Fruit fly (Drosophila melanogaster) whole organism, prepupa: ENCODE results near the gene CG33689.

Experiments used
- Blimp-1 ChIP-seq: fragments of 200-800 bp; sonication (Bioruptor generic); optimal IDR thresholded peaks from 3 replicates; lab custom pipeline; 2017; ENCODE audit warnings: missing biosample characterization, missing genetic modification characterization, mild to moderate bottlenecking, moderate library complexity, missing genetic modification reagents
- CG10631 ChIP-seq: fragments of 200-800 bp; sonication (Bioruptor generic); optimal IDR thresholded peaks from 2 replicates; lab custom pipeline; 2016; ENCODE audit warnings: missing biosample characterization, missing genetic modification characterization
- CG10669 ChIP-seq: fragments of 200-800 bp; sonication (Bioruptor generic); optimal IDR thresholded peaks from 3 replicates; lab custom pipeline; 2018; ENCODE audit warnings: missing biosample characterization, mild to moderate bottlenecking, missing genetic modification characterization, moderate library complexity
- CG11294 ChIP-seq: fragments of 200-800 bp; sonication (Bioruptor generic); IDR thresholded peaks from 2 replicates; pipeline ENCODE4 v1.3.6; 2022; ENCODE audit warnings: missing biosample characterization, missing genetic modification characterization
- CG11762 ChIP-seq: fragments of 200-800 bp; sonication (Bioruptor generic); optimal IDR thresholded peaks from 3 replicates; lab custom pipeline; 2016; ENCODE audit warnings: missing biosample characterization, missing genetic modification characterization; ENCODE audit not compliant: insufficient read depth
- CG11902 ChIP-seq: fragments of 200-800 bp; sonication (Bioruptor generic); optimal IDR thresholded peaks from 3 replicates; lab custom pipeline; 2016; ENCODE audit warnings: missing biosample characterization, missing genetic modification characterization
- CG15336 ChIP-seq: fragments of 200-800 bp; sonication (Bioruptor generic); IDR thresholded peaks from 2 replicates; pipeline ENCODE4 v1.3.6; 2022; ENCODE audit warnings: missing biosample characterization, missing genetic modification characterization
- CG1621 ChIP-seq: fragments of 200-800 bp; sonication (Bioruptor generic); optimal IDR thresholded peaks from 3 replicates; lab custom pipeline; 2018; ENCODE audit warnings: missing biosample characterization, mild to moderate bottlenecking, missing genetic modification characterization
- CG31627 ChIP-seq: fragments of 200-800 bp; sonication (Bioruptor generic); optimal IDR thresholded peaks from 3 replicates; lab custom pipeline; 2016; ENCODE audit warnings: missing biosample characterization, missing genetic modification characterization
- CG32006 ChIP-seq: fragments of 200-800 bp; sonication (Bioruptor generic); optimal IDR thresholded peaks from 3 replicates; lab custom pipeline; 2017; ENCODE audit warnings: missing biosample characterization, mild to moderate bottlenecking, missing genetic modification characterization
- CG4318 ChIP-seq: fragments of 200-800 bp; sonication (Bioruptor generic); optimal IDR thresholded peaks from 3 replicates; lab custom pipeline; 2017; ENCODE audit warnings: missing biosample characterization, mild to moderate bottlenecking, missing genetic modification characterization
- CG6163 ChIP-seq: fragments of 200-800 bp; sonication (Bioruptor generic); IDR thresholded peaks from 3 replicates; pipeline ENCODE4 v1.3.6; 2022; ENCODE audit warnings: missing biosample characterization, missing genetic modification characterization
- CG6276 ChIP-seq: fragments of 200-800 bp; sonication (Bioruptor generic); optimal IDR thresholded peaks from 2 replicates; lab custom pipeline; 2017; ENCODE audit warnings: missing biosample characterization, mild to moderate bottlenecking, missing genetic modification characterization
- CG6792 ChIP-seq: fragments of 200-800 bp; sonication (Bioruptor generic); optimal IDR thresholded peaks from 3 replicates; lab custom pipeline; 2016; ENCODE audit warnings: missing biosample characterization, missing genetic modification characterization
- CG6808 ChIP-seq: fragments of 200-800 bp; sonication (Bioruptor generic); optimal IDR thresholded peaks from 3 replicates; lab custom pipeline; 2017; ENCODE audit warnings: missing biosample characterization, missing genetic modification characterization, mild to moderate bottlenecking, moderate library complexity, missing genetic modification reagents
- CG7368 ChIP-seq: fragments of 200-800 bp; sonication (Bioruptor generic); optimal IDR thresholded peaks from 3 replicates; lab custom pipeline; 2016; ENCODE audit warnings: missing biosample characterization, missing genetic modification characterization
- CG8119 ChIP-seq: fragments of 200-800 bp; sonication (Bioruptor generic); IDR thresholded peaks from 3 replicates; pipeline ENCODE4 v1.3.6; 2022; ENCODE audit warnings: missing biosample characterization, missing genetic modification characterization
- CG8632 ChIP-seq: fragments of 200-800 bp; sonication (Bioruptor generic); optimal IDR thresholded peaks from 3 replicates; lab custom pipeline; 2016; ENCODE audit warnings: missing biosample characterization, missing genetic modification characterization
- Eip75B ChIP-seq: fragments of 200-800 bp; sonication (Bioruptor generic); optimal IDR thresholded peaks from 3 replicates; lab custom pipeline; 2016; ENCODE audit warnings: missing biosample characterization, missing genetic modification characterization
- Eip93F ChIP-seq: fragments of 200-800 bp; sonication (Bioruptor generic); optimal IDR thresholded peaks from 2 replicates; lab custom pipeline; 2016; ENCODE audit warnings: missing biosample characterization, mild to moderate bottlenecking, missing genetic modification characterization
- Ets21C ChIP-seq: fragments of 200-800 bp; sonication (Bioruptor generic); optimal IDR thresholded peaks from 3 replicates; lab custom pipeline; 2016; ENCODE audit warnings: missing biosample characterization, missing genetic modification characterization
- Ets96B ChIP-seq: fragments of 200-800 bp; optimal IDR thresholded peaks from 2 replicates; lab custom pipeline; 2019; ENCODE audit warnings: missing biosample characterization, mild to moderate bottlenecking, missing genetic modification characterization, moderate library complexity
- Hr39 ChIP-seq: fragments of 200-800 bp; sonication (Bioruptor generic); optimal IDR thresholded peaks from 2 replicates; lab custom pipeline; 2016; ENCODE audit warnings: missing biosample characterization, missing genetic modification characterization
- Hr4 ChIP-seq: fragments of 200-800 bp; sonication (Bioruptor generic); optimal IDR thresholded peaks from 3 replicates; lab custom pipeline; 2016; ENCODE audit warnings: missing biosample characterization, missing genetic modification characterization
- Lpt ChIP-seq: fragments of 200-800 bp; sonication (Bioruptor generic); optimal IDR thresholded peaks from 3 replicates; lab custom pipeline; 2016; ENCODE audit warnings: missing biosample characterization, missing genetic modification characterization
- Met ChIP-seq: fragments of 200-800 bp; sonication (Bioruptor generic); optimal IDR thresholded peaks from 3 replicates; lab custom pipeline; 2016; ENCODE audit warnings: missing biosample characterization, missing genetic modification characterization
- Smox ChIP-seq: fragments of 200-800 bp; sonication (Bioruptor generic); optimal IDR thresholded peaks from 3 replicates; lab custom pipeline; 2016; ENCODE audit warnings: missing biosample characterization, missing genetic modification characterization
- Sox102F ChIP-seq: fragments of 200-800 bp; sonication (Bioruptor generic); optimal IDR thresholded peaks from 2 replicates; lab custom pipeline; 2016; ENCODE audit warnings: missing biosample characterization, mild to moderate bottlenecking, missing genetic modification characterization
- Sox14 ChIP-seq: fragments of 200-800 bp; sonication (Bioruptor generic); optimal IDR thresholded peaks from 3 replicates; lab custom pipeline; 2016; ENCODE audit warnings: missing biosample characterization, missing genetic modification characterization
- achi ChIP-seq: fragments of 200-800 bp; sonication (Bioruptor generic); optimal IDR thresholded peaks from 3 replicates; lab custom pipeline; 2016; ENCODE audit warnings: missing biosample characterization, missing genetic modification characterization
- acj6 ChIP-seq: fragments of 200-800 bp; sonication (Bioruptor generic); optimal IDR thresholded peaks from 3 replicates; lab custom pipeline; 2016; ENCODE audit warnings: missing biosample characterization, missing genetic modification characterization
- dac ChIP-seq: fragments of 200-800 bp; sonication (Bioruptor generic); optimal IDR thresholded peaks from 2 replicates; lab custom pipeline; 2017; ENCODE audit warnings: missing biosample characterization, mild to moderate bottlenecking, missing genetic modification characterization
- dsx ChIP-seq: fragments of 200-800 bp; optimal IDR thresholded peaks from 3 replicates; lab custom pipeline; 2019; ENCODE audit warnings: missing biosample characterization, mild to moderate bottlenecking, missing genetic modification characterization, moderate library complexity; ENCODE audit not compliant: poor library complexity, severe bottlenecking
- eg ChIP-seq: fragments of 200-800 bp; sonication (Bioruptor generic); IDR thresholded peaks from 3 replicates; pipeline ENCODE4 v1.3.6; 2022; ENCODE audit warnings: missing biosample characterization, missing genetic modification characterization
- esn ChIP-seq: fragments of 200-800 bp; sonication (Bioruptor generic); optimal IDR thresholded peaks from 2 replicates; lab custom pipeline; 2016; ENCODE audit warnings: missing biosample characterization, mild to moderate bottlenecking, missing genetic modification characterization, moderate library complexity
- fd59A ChIP-seq: fragments of 200-800 bp; sonication (Bioruptor generic); optimal IDR thresholded peaks from 2 replicates; lab custom pipeline; 2017; ENCODE audit warnings: missing biosample characterization, mild to moderate bottlenecking, missing genetic modification characterization, missing genetic modification reagents
- lz ChIP-seq: fragments of 200-800 bp; sonication (Bioruptor generic); optimal IDR thresholded peaks from 3 replicates; lab custom pipeline; 2016; ENCODE audit warnings: missing biosample characterization, missing genetic modification characterization
- net ChIP-seq: fragments of 200-800 bp; sonication (Bioruptor generic); optimal IDR thresholded peaks from 3 replicates; lab custom pipeline; 2016; ENCODE audit warnings: missing biosample characterization, missing genetic modification characterization
- pdm3 ChIP-seq: fragments of 200-800 bp; sonication (Bioruptor generic); optimal IDR thresholded peaks from 3 replicates; lab custom pipeline; 2016; ENCODE audit warnings: missing biosample characterization, missing genetic modification characterization
- spab ChIP-seq: fragments of 200-800 bp; sonication (Bioruptor generic); optimal IDR thresholded peaks from 2 replicates; lab custom pipeline; 2017; ENCODE audit warnings: missing biosample characterization, mild to moderate bottlenecking, missing genetic modification characterization, missing genetic modification reagents
- ss ChIP-seq, 2 experiments: fragments of 200-800 bp; sonication (Bioruptor generic); optimal IDR thresholded peaks; 2 replicates in 1 of 2; 3 replicates in 1 of 2; lab custom pipeline; 2017 to 2018; ENCODE audit warnings: mild to moderate bottlenecking in 2 of 2, missing biosample characterization in 2 of 2, missing genetic modification characterization in 2 of 2, moderate library complexity in 1 of 2
- svp ChIP-seq: fragments of 200-800 bp; sonication (Bioruptor generic); peaks from one replicate; lab custom pipeline; 2016; ENCODE audit warnings: missing biosample characterization, missing genetic modification characterization
- topi ChIP-seq: fragments of 200-800 bp; sonication (Bioruptor generic); optimal IDR thresholded peaks from 3 replicates; lab custom pipeline; 2016; ENCODE audit warnings: missing biosample characterization, missing genetic modification characterization
- vri ChIP-seq: fragments of 200-800 bp; sonication (Bioruptor generic); optimal IDR thresholded peaks from 3 replicates; lab custom pipeline; 2016; ENCODE audit warnings: missing biosample characterization, mild to moderate bottlenecking, missing genetic modification characterization

Gene CG33689

dm6 chr3L:16164150-16165039, 35.6 kb upstream of the CG33689 start, which contains the start of gene CG5151 (continued):
- TF ChIP-seq ss (GFP tag; optimal IDR thresholded peaks at IDR 0.05; lab: Kevin White, UChicago) (peak; percentile 51 to 75), Sox102F (GFP tag; lab: Kevin White, UChicago) (peak; percentile 70), CG7368 (peak; percentile 18), net (peak; percentile 12), Hr39 (GFP tag; lab: Kevin White, UChicago) (no peak), acj6 (GFP tag; lab: Kevin White, UChicago) (no peak), eg (GFP tag; lab: Robert Waterston, UW) (peak; percentile 67; the same call in 2 of the 3 replicates), Met (GFP tag; lab: Kevin White, UChicago) (no peak), CG4318 (GFP tag; lab: Kevin White, UChicago) (no peak), CG1621 (tag; lab: Kevin White, UChicago) (peak; percentile 40), lz (GFP tag; lab: Kevin White, UChicago) (no peak), fd59A (GFP tag; lab: Kevin White, UChicago) (no peak), CG10669 (GFP tag; lab: Kevin White, UChicago) (peak; percentile 11), CG11902 (GFP tag; lab: Kevin White, UChicago) (no peak), Lpt (GFP tag; lab: Kevin White, UChicago) (peak; percentile 21), CG32006 (GFP tag; lab: Kevin White, UChicago) (peak; percentile 36), CG10631 (GFP tag; lab: Kevin White, UChicago) (no peak), Hr4 (GFP tag; lab: Kevin White, UChicago) (peak; percentile 12), CG15336 (GFP tag; lab: Robert Waterston, UW) (no peak; the same call in none of the 2 replicates), CG11294 (0 out of 2 replicates have a peak, but pooled peaks have one; percentile 19), svp (GFP tag; lab: Kevin White, UChicago) (peak; percentile 64), CG6163 (GFP tag; lab: Robert Waterston, UW) (peak; percentile 59; the same call in 2 of the 3 replicates), CG8632 (GFP tag; lab: Kevin White, UChicago) (peak; percentile 20), Eip93F (GFP tag; lab: Kevin White, UChicago) (peak; percentile 57)

- TF ChIP-seq CG6163 (GFP tag; lab: Robert Waterston, UW) (no peak), CG6808 (GFP tag; lab: Kevin White, UChicago) (no peak), Hr39 (GFP tag; lab: Kevin White, UChicago) (peak; percentile 77), Smox (GFP tag; lab: Kevin White, UChicago) (peak; percentile 55), CG10669 (GFP tag; lab: Kevin White, UChicago) (no peak), CG6792 (GFP tag; lab: Kevin White, UChicago) (peak; percentile 35), CG8119 (GFP tag; lab: Robert Waterston, UW) (no peak), CG11762 (GFP tag; lab: Kevin White, UChicago) (peak; percentile 1), CG32006 (GFP tag; lab: Kevin White, UChicago) (peak; percentile 1), vri (peak; percentile 61), spab (GFP tag; lab: Kevin White, UChicago) (no peak), pdm3 (GFP tag; lab: Kevin White, UChicago) (peak; percentile 52), CG31627 (GFP tag; lab: Kevin White, UChicago) (peak; percentile 78), Sox14 (peak; percentile 66), CG8632 (GFP tag; lab: Kevin White, UChicago) (peak; percentile 12), svp (GFP tag; lab: Kevin White, UChicago) (peak; percentile 82), Blimp-1 (GFP tag; lab: Kevin White, UChicago) (peak; percentile 40), Ets21C (peak; percentile 63), CG7368 (peak; percentile 21), topi (GFP tag; lab: Kevin White, UChicago) (peak; percentile 75), CG10631 (GFP tag; lab: Kevin White, UChicago) (peak; percentile 26), CG6276 (GFP tag; lab: Kevin White, UChicago) (no peak), Ets96B (tag; lab: Kevin White, UChicago) (no peak), dac (GFP tag; lab: Kevin White, UChicago) (no peak), Lpt (GFP tag; lab: Kevin White, UChicago) (no peak), Eip93F (GFP tag; lab: Kevin White, UChicago) (no peak), esn (GFP tag; lab: Kevin White, UChicago) (peak; percentile 74), dsx (GFP tag; lab: Kevin White, UChicago) (no peak), achi (GFP tag; lab: Kevin White, UChicago) (peak; percentile 18), Eip75B (peak; percentile 41)
Observed at dm6 chr3L:16165356-16166168, 34.5 kb upstream of the CG33689 start.
